Fruit fly (Drosophila melanogaster): Measurements from ENCODE around the gene modSP.
A peak's percentile ranks its signal among the peaks of the same experiment; 100 is the strongest.

The modSP gene

DNA sequence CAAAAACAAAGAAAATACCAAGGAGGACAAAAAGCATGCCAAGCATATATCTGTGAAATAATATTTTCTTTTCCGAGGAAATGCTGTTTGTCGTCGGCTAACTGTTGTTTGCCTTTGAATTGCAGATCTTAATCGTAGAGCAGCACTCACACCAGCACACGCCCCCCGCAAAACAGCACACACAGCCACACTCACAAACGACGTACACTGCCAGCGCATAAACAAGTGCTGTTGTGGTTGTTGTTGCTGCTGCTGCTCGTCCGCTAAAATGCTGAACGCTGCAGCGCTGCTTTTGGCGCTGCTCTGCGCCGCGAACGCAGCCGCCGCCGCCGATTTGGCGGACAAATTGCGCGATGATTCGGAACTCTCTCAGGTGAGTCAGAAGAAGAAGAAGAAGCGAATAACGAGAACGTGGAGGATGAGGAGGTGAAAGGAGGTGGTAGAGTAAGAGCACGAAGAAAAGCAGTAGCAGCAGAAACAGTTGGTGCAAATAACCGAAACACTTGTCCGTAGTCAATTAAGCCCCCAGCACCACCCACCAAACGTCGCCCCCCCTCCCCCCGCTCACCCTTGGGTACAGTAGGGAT is 29.5 kb downstream of the modSP start:
- TF ChIP-seq CG4360 (GFP tag; IDR thresholded peaks at IDR 0.05) (peak; percentile 82), CG3407 (GFP tag; optimal IDR thresholded peaks at IDR 0.05) (no peak), CG2712 (tag; optimal IDR thresholded peaks at IDR 0.05) (no peak), ci (GFP tag; IDR thresholded peaks at IDR 0.05) (0 out of 3 replicates have a peak, but pooled peaks have one; percentile 27), CG17802 (tag; optimal IDR thresholded peaks at IDR 0.05) (no peak), Hmx (GFP tag; optimal IDR thresholded peaks at IDR 0.05) (no peak), CG17385 (GFP tag; optimal IDR thresholded peaks at IDR 0.05) (peak; percentile 68), CG34224 (GFP tag; IDR thresholded peaks at IDR 0.05; ENCODE audit: partially characterized antibody) (0 out of 3 replicates have a peak, but pooled peaks have one; percentile 24), CrebB (tag; optimal IDR thresholded peaks at IDR 0.05) (peak; percentile 27), H15 (GFP tag; IDR thresholded peaks at IDR 0.05) (0 out of 3 replicates have a peak, but pooled peaks have one; percentile 29), grn (GFP tag; optimal IDR thresholded peaks at IDR 0.05) (peak; percentile 32), MBD-R2 (GFP tag; IDR thresholded peaks at IDR 0.05) (no peak), sug (tag; optimal IDR thresholded peaks at IDR 0.05) (peak; percentile 3), row (GFP tag; IDR thresholded peaks at IDR 0.05) (peak; percentile 6; the same call in 1 of the 3 replicates), sob (GFP tag; IDR thresholded peaks at IDR 0.05) (0 out of 2 replicates have a peak, but pooled peaks have one; percentile 5), Adf1 (GFP tag; IDR thresholded peaks at IDR 0.05) (peak; percentile 85), cg (GFP tag; optimal IDR thresholded peaks at IDR 0.05) (peak; percentile 57), Med (GFP tag) (peak; percentile 72), CG18011 (GFP tag; optimal IDR thresholded peaks at IDR 0.05) (peak; percentile 21), CG13624 (GFP tag; optimal IDR thresholded peaks at IDR 0.05) (no peak), crol (GFP tag; IDR thresholded peaks at IDR 0.05) (peak; percentile 54; the same call in 1 of the 2 replicates), CG16813 (GFP tag; IDR thresholded peaks at IDR 0.05; ENCODE audit: partially characterized antibody) (0 out of 3 replicates have a peak, but pooled peaks have one; percentile 16), chinmo (GFP tag; IDR thresholded peaks at IDR 0.05; ENCODE audit: partially characterized antibody) (peak; percentile 77; the same call in 1 of the 4 replicates)

DNA sequence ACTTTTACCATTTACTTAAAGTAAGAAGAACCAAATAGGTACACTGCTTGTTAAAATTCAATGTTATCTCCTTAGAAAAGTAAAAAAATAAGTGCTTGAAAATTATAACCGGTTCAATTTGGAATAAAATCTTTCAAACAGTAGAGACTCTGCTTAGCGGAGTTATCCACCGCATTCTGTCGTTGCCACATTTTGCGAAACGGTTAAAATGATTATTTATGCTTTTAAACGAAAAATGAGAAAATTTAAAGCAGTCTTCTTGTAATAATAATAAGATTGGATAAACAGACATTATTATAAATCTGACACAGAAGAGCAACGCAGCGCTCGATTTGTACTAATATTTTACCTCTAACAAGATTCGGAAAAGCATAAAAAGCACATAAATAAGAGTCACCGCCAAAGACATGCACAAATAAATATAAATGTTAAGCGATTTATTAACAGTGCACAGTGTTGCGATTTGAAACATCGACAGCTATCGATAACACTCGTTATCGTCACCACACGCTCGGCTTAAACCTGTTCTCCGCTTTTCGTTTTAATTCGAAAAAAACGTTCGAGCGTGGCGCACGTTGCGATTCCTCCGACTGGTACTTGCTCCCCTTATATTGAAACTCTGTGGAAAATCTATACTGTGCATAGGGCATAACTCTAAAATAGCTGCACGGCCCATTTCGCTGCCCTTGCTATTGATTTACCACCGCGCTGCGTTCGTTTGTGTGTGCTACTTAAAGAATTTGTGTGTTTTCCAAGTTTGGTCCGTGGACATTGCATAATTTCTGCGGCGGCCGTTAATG is 30.5 kb downstream of the modSP start, which contains the start of gene Fas1:
Fas1 (plus strand) TSS at position 489 of the 800 bp plus-strand sequence.
- TF ChIP-seq HmgZ (tag; optimal IDR thresholded peaks at IDR 0.05) (peak; percentile 36), nerfin-1 (tag; optimal IDR thresholded peaks at IDR 0.05) (peak; percentile 60), Ssrp (tag; optimal IDR thresholded peaks at IDR 0.05) (no peak), CG1603 (tag; optimal IDR thresholded peaks at IDR 0.05) (peak; percentile 5), corto (GFP tag; optimal IDR thresholded peaks at IDR 0.05) (no peak), HLHmδ (GFP tag; optimal IDR thresholded peaks at IDR 0.05) (peak; percentile 76), Scr (GFP tag; IDR thresholded peaks at IDR 0.05; ENCODE audit: partially characterized antibody) (peak; percentile 71), vvl (GFP tag; IDR thresholded peaks at IDR 0.05) (peak; percentile 61), YL-1 (GFP tag; optimal IDR thresholded peaks at IDR 0.05) (peak; percentile 72), ham (GFP tag; IDR thresholded peaks at IDR 0.05) (no peak), phol (tag; optimal IDR thresholded peaks at IDR 0.05) (peak; percentile 12), tna (GFP tag; IDR thresholded peaks at IDR 0.05; ENCODE audit: partially characterized antibody) (0 out of 2 replicates have a peak, but pooled peaks have one; percentile 20), pzg (GFP tag; optimal IDR thresholded peaks at IDR 0.05) (peak; percentile 39), sqz (GFP tag; optimal IDR thresholded peaks at IDR 0.05) (peak; percentile 77), CG32772 (GFP tag; IDR thresholded peaks at IDR 0.05) (no peak), CG6765 (GFP tag; optimal IDR thresholded peaks at IDR 0.05) (peak; percentile 8), CG16813 (GFP tag; IDR thresholded peaks at IDR 0.05; ENCODE audit: partially characterized antibody) (peak; percentile 70; the same call in 2 of the 3 replicates), gfzf (GFP tag; optimal IDR thresholded peaks at IDR 0.05) (peak; percentile 40), Dref (GFP tag; IDR thresholded peaks at IDR 0.05) (peak; percentile 74), CG1233 (GFP tag; optimal IDR thresholded peaks at IDR 0.05) (no peak), NC2α (GFP tag; optimal IDR thresholded peaks at IDR 0.05) (no peak), CG9437 (GFP tag; optimal IDR thresholded peaks at IDR 0.05) (no peak), mam (GFP tag; optimal IDR thresholded peaks at IDR 0.05) (no peak), CG4282 (GFP tag; optimal IDR thresholded peaks at IDR 0.05) (no peak), Bgb (GFP tag; IDR thresholded peaks at IDR 0.05; ENCODE audit: partially characterized antibody) (peak; percentile 71)
